Worm (Caenorhabditis elegans): ENCODE data around the gene hmg-1.2.
A peak's percentile ranks its signal among the peaks of the same experiment; 100 is the strongest.

Gene hmg-1.2

DNA sequence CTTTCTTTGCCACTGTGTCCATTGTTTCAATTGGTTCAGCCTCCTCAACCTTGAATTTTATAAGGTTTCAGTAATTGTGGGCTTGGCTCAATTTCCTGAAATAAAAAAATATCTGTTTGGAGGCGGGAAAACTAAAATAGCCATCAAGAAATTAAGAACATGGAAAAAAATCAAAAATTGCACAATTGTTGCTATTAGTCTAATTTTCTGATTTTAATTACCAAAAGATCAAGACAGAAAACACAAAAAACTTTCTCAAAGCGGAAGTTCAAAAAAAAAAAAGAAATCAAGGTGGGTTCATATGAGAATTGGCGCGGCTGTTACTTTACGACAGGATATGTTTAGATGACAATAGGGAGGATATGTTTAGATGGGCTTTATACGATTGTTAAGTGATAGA is 49.3 kb upstream of the hmg-1.2 start, which contains the start of gene esyt-2:
Gene esyt-2, minus strand, starts transcription at position 101 of the 400 bp plus-strand sequence.
- no peak for TF ChIP-seq sem-4 (tag; optimal IDR thresholded peaks at IDR 0.05)
- no peak for TF ChIP-seq R02D3.7 (tag; optimal IDR thresholded peaks at IDR 0.05)
- TF ChIP-seq unc-55 (GFP tag; optimal IDR thresholded peaks at IDR 0.05) = no peak
- TF ChIP-seq elt-3 (tag; optimal IDR thresholded peaks at IDR 0.05) = no peak
- TF ChIP-seq lin-11 (tag; optimal IDR thresholded peaks at IDR 0.05) = no peak
- TF ChIP-seq snpc-4 (tag; optimal IDR thresholded peaks at IDR 0.05) = no peak
- no peak for TF ChIP-seq nhr-12 (tag; optimal IDR thresholded peaks at IDR 0.05)
- TF ChIP-seq crh-2 (tag; optimal IDR thresholded peaks at IDR 0.05) = no peak
- no peak for TF ChIP-seq fos-1 (tag; optimal IDR thresholded peaks at IDR 0.05)
- no peak for TF ChIP-seq dmd-4 (tag; optimal IDR thresholded peaks at IDR 0.05)
- TF ChIP-seq elt-1 (tag; optimal IDR thresholded peaks at IDR 0.05) = no peak
- no peak for TF ChIP-seq nhr-77 (tag; optimal IDR thresholded peaks at IDR 0.05)
- no peak for TF ChIP-seq nhr-237 (tag; optimal IDR thresholded peaks at IDR 0.05)
- no peak for TF ChIP-seq Y55F3AM.14 (GFP tag; optimal IDR thresholded peaks at IDR 0.05)
- no peak for TF ChIP-seq F13H6.1 (tag; optimal IDR thresholded peaks at IDR 0.05)
- no peak for TF ChIP-seq ztf-4 (tag; optimal IDR thresholded peaks at IDR 0.05)
- TF ChIP-seq ztf-11 (tag; optimal IDR thresholded peaks at IDR 0.05) = no peak
- no peak for TF ChIP-seq nhr-11 (tag; optimal IDR thresholded peaks at IDR 0.05)

DNA sequence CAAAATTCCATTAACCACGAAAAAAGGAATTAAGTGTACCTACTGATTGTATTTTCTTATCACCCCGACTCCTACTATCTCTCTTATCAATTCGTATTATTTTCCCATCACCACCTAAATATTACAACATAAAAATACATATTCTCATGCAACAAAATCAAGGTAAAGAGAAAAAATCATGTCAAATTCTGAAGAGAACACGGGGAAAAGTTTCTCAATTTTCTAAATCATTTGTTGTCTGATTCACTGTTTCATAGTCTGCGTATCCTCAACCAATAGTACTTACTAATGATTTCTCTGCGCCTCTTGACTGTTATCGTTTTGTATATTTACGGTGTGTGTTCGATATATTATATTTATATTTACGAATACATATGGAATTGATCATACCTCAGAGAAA is 48.3 kb upstream of the hmg-1.2 start:
- TF ChIP-seq nhr-10 (tag; optimal IDR thresholded peaks at IDR 0.05) = no peak
- TF ChIP-seq ztf-11 (tag; optimal IDR thresholded peaks at IDR 0.05) = no peak
- TF ChIP-seq mdl-1 (tag; optimal IDR thresholded peaks at IDR 0.05) = no peak
- TF ChIP-seq fos-1 (tag; optimal IDR thresholded peaks at IDR 0.05) = peak; percentile 89
- no peak for TF ChIP-seq lin-11 (tag; optimal IDR thresholded peaks at IDR 0.05)
- TF ChIP-seq sem-4 (tag; optimal IDR thresholded peaks at IDR 0.05) = no peak
- TF ChIP-seq C34F6.9 (tag; optimal IDR thresholded peaks at IDR 0.05) = peak; percentile 17
- no peak for TF ChIP-seq elt-1 (tag; optimal IDR thresholded peaks at IDR 0.05)
- peak; percentile 59 for TF ChIP-seq crh-2 (tag; optimal IDR thresholded peaks at IDR 0.05)
- peak; percentile 39 for TF ChIP-seq egl-27 (tag; optimal IDR thresholded peaks at IDR 0.05)
- no peak for TF ChIP-seq lsy-2 (tag; optimal IDR thresholded peaks at IDR 0.05)
- no peak for TF ChIP-seq mbf-1 (tag; optimal IDR thresholded peaks at IDR 0.05)
- no peak for TF ChIP-seq ama-1 (optimal IDR thresholded peaks at IDR 0.05)
- no peak for TF ChIP-seq nhr-25 (tag; optimal IDR thresholded peaks at IDR 0.05)
- no peak for TF ChIP-seq gmeb-1 (tag; optimal IDR thresholded peaks at IDR 0.05)
- no peak for TF ChIP-seq nhr-23 (tag; optimal IDR thresholded peaks at IDR 0.05)

DNA sequence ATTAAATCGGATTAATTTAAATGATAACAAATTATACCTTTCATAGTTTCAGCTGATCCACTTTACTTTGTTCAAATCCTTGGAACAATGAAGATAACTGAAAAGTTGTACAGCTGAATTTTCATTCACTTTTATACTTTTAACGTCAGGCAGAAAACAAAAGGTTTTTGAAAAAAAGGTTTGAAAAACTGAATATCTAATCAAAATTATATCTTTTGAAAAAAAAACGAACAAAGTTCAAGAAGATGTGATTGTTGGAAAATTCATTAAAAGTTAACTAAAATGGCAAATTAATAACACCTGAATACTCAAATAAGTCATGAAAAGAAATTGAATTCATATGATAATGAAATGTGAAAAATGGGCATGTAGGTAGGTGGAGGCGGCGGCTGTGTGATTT is 43.5 kb upstream of the hmg-1.2 start, which contains the start of gene T12A2.21:
Gene T12A2.21, minus strand, starts transcription at position 101 of the 400 bp plus-strand sequence.
- TF ChIP-seq sma-9 (GFP tag; optimal IDR thresholded peaks at IDR 0.05) = no peak
- TF ChIP-seq sma-9 (tag; optimal IDR thresholded peaks at IDR 0.05) = no peak
- no peak for TF ChIP-seq ceh-82 (tag; optimal IDR thresholded peaks at IDR 0.05)
- no peak for TF ChIP-seq snpc-4 (tag; optimal IDR thresholded peaks at IDR 0.05)
- TF ChIP-seq sma-3 (GFP tag; optimal IDR thresholded peaks at IDR 0.05) = no peak

DNA sequence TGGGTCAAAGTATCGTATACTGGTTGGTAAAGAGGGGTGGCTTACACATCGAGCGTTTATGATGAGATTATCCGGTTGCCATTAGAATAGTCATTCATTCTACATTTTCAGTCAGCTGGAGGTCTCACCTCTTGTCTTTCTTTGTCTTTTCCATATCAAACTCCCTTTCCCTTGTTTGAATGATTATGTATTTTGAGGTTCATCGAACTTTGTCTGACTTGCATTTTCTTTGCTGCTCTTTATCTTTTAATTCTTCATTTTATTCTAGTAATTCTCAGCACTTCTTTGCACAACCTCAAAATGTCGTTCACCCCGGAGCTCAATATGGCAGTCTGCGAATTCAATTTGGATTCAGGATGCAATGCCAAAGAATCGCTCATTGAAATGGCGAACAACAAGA is 39.7 kb upstream of the hmg-1.2 start, which contains the start of gene T12A2.3:
Gene T12A2.3, plus strand, starts transcription at position 301 of the 400 bp plus-strand sequence.
- TF ChIP-seq nhr-25 (tag; optimal IDR thresholded peaks at IDR 0.05) (no peak), dmd-4 (tag; optimal IDR thresholded peaks at IDR 0.05) (no peak)

DNA sequence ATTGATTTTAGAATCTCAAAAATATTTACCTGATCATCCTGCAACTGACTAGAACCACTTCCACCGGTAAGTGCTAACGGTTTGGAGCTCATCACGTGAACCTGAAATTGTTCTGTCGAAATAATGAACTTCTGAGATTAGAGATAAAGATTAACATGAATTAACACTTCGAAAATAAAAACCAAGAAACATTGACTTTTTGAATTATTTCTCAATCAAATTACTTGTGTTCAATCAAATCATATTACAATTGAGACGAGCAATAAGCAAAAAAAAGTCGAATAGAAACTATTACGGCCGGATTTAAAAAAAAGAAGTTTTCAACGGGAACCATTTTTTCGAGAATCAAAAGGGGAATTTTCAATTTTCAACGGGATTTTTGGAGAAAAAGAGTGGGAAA is 34.5 kb upstream of the hmg-1.2 start, which contains the start of gene bcas-2:
Gene bcas-2, minus strand, starts transcription at position 101 of the 400 bp plus-strand sequence.
- TF ChIP-seq crh-2 (tag; optimal IDR thresholded peaks at IDR 0.05) = no peak
- no peak for TF ChIP-seq lsy-2 (tag; optimal IDR thresholded peaks at IDR 0.05)
- TF ChIP-seq elt-1 (tag; optimal IDR thresholded peaks at IDR 0.05) = no peak
- no peak for TF ChIP-seq lin-39 (tag; optimal IDR thresholded peaks at IDR 0.05)
- no peak for TF ChIP-seq mdl-1 (tag; optimal IDR thresholded peaks at IDR 0.05)
- TF ChIP-seq C34F6.9 (tag; optimal IDR thresholded peaks at IDR 0.05) = no peak

DNA sequence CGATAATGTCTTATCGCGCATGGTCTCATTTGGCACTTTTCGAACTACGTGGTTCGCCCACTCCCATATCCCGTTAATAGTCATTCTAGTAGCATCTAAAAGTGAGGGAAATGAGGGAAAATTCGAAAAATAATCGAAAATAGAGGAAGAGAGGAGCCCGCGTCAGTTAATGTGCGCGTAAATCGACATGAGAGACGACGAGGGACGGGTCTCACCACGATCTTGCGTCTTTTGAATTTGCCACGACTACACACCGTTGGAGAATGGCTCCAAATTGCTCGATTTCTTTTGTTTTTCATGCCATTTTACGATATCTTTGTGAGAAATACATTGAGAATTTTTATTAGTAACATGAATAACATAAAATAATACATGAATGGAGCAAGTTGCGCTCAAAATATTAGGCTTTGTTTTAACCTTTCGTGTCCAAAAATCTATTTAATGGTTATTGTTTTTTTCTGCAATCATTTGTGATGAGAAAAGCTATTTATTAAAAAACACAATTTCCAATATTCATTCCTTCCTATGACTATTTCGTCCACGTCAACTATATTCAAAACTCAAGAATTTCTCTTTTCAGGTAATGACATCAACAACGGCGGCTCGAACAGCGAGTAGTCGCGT is 32.0 kb upstream of the hmg-1.2 start, which contains the start of the genes gen-1 and stt-3:
Gene gen-1, minus strand, starts transcription at position 95 of the 624 bp plus-strand sequence.
Gene stt-3, plus strand, starts transcription at position 574 of the 624 bp plus-strand sequence.
- TF ChIP-seq unc-62 (GFP tag; optimal IDR thresholded peaks at IDR 0.05) (no peak), C34F6.9 (tag; optimal IDR thresholded peaks at IDR 0.05) (peak; percentile 18), crh-2 (tag; optimal IDR thresholded peaks at IDR 0.05) (peak; percentile 86), nhr-129 (tag; optimal IDR thresholded peaks at IDR 0.05) (peak; percentile 43)

Data from whole organism, L2 larva.